Worm (Caenorhabditis elegans) whole organism, late embryonic: ENCODE results near the gene B0272.4.
A peak's percentile ranks its signal among the peaks of the same experiment; 100 is the strongest.

Source experiments
- K02D7.2 ChIP-seq: sonication (generic microtip); optimal IDR thresholded peaks from 2 replicates; lab custom pipeline; 2017; ENCODE audit warnings: mild to moderate bottlenecking, missing genetic modification characterization, missing compliant biosample characterization
- K09A11.1 ChIP-seq: sonication (generic microtip); optimal IDR thresholded peaks from 2 replicates; lab custom pipeline; 2017; ENCODE audit warnings: antibody characterized with exemption, mild to moderate bottlenecking, missing genetic modification characterization, missing compliant biosample characterization; ENCODE audit not compliant: insufficient read depth
- Y22D7AL.16 ChIP-seq: sonication (generic microtip); optimal IDR thresholded peaks from 2 replicates; lab custom pipeline; 2016; ENCODE audit warnings: missing genetic modification characterization, missing compliant biosample characterization
- ceh-14 ChIP-seq: sonication (generic microtip); optimal IDR thresholded peaks from 2 replicates; lab custom pipeline; 2016; ENCODE audit warnings: missing genotype, missing genetic modification characterization, missing compliant biosample characterization
- ceh-18 ChIP-seq: sonication (generic microtip); optimal IDR thresholded peaks from 2 replicates; lab custom pipeline; 2016; ENCODE audit warnings: missing genetic modification characterization, missing compliant biosample characterization
- ceh-19 ChIP-seq: fragments of 200-800 bp; sonication (Bioruptor generic); optimal IDR thresholded peaks from 2 replicates; lab custom pipeline; 2018; ENCODE audit warnings: mild to moderate bottlenecking, missing genetic modification characterization, missing compliant biosample characterization
- ceh-22 ChIP-seq: sonication (generic microtip); optimal IDR thresholded peaks from 2 replicates; lab custom pipeline; 2017; ENCODE audit warnings: missing biosample characterization, missing genetic modification characterization
- ceh-31 ChIP-seq: sonication (generic microtip); optimal IDR thresholded peaks from 2 replicates; lab custom pipeline; 2016; ENCODE audit warnings: missing genetic modification characterization, missing compliant biosample characterization
- ceh-34 ChIP-seq: sonication (generic microtip); optimal IDR thresholded peaks from 2 replicates; lab custom pipeline; 2016; ENCODE audit warnings: mild to moderate bottlenecking, missing genetic modification characterization, missing compliant biosample characterization
- ceh-45 ChIP-seq: fragments of 200-800 bp; sonication (Bioruptor generic); IDR thresholded peaks from 2 replicates; pipeline ENCODE4 v1.3.6; 2022; ENCODE audit warnings: missing genetic modification reagents, missing genetic modification characterization, missing compliant biosample characterization
- ceh-9 ChIP-seq: sonication (generic microtip); optimal IDR thresholded peaks from 2 replicates; lab custom pipeline; 2016; ENCODE audit warnings: mild to moderate bottlenecking, missing genetic modification characterization, inconsistent platforms, missing compliant biosample characterization
- che-1 ChIP-seq: sonication (generic microtip); optimal IDR thresholded peaks from 2 replicates; lab custom pipeline; 2016; ENCODE audit warnings: mild to moderate bottlenecking, missing genetic modification characterization, missing compliant biosample characterization
- dmd-4 ChIP-seq: sonication (generic microtip); optimal IDR thresholded peaks from 2 replicates; lab custom pipeline; 2016; ENCODE audit warnings: borderline replicate concordance, missing genetic modification characterization, missing compliant biosample characterization
- dve-1 ChIP-seq: sonication (generic microtip); optimal IDR thresholded peaks from 2 replicates; lab custom pipeline; 2017; ENCODE audit warnings: antibody characterized with exemption, mild to moderate bottlenecking, missing genetic modification characterization, missing compliant biosample characterization
- elt-2 ChIP-seq: sonication (generic microtip); optimal IDR thresholded peaks from 2 replicates; lab custom pipeline; 2016; ENCODE audit warnings: missing genetic modification reagents, missing genetic modification characterization, missing compliant biosample characterization
- ets-4 ChIP-seq: sonication (generic microtip); optimal IDR thresholded peaks from 2 replicates; lab custom pipeline; 2016; ENCODE audit warnings: missing genetic modification characterization, missing compliant biosample characterization
- eyg-1 ChIP-seq: sonication (generic microtip); optimal IDR thresholded peaks from 2 replicates; lab custom pipeline; 2016; ENCODE audit warnings: missing genotype, missing genetic modification characterization, missing compliant biosample characterization
- fkh-10 ChIP-seq: fragments of 150-350 bp; optimal IDR thresholded peaks from 2 replicates; lab custom pipeline; 2014; ENCODE audit warnings: missing biosample characterization, missing genetic modification reagents, missing genetic modification characterization
- gmeb-2 ChIP-seq: sonication (generic microtip); optimal IDR thresholded peaks from 2 replicates; lab custom pipeline; 2016; ENCODE audit warnings: missing genetic modification characterization, inconsistent platforms, missing compliant biosample characterization
- hlh-13 ChIP-seq: fragments of 200-800 bp; sonication (Bioruptor generic); optimal IDR thresholded peaks from 2 replicates; lab custom pipeline; 2018; ENCODE audit warnings: mild to moderate bottlenecking, missing genetic modification characterization, missing compliant biosample characterization
- hlh-30 ChIP-seq: sonication (generic microtip); optimal IDR thresholded peaks from 2 replicates; lab custom pipeline; 2017; ENCODE audit warnings: antibody characterized with exemption, missing genetic modification characterization, missing compliant biosample characterization; ENCODE audit not compliant: insufficient read depth
- hlh-6 ChIP-seq: sonication (generic microtip); optimal IDR thresholded peaks from 2 replicates; lab custom pipeline; 2016; ENCODE audit warnings: missing genotype, missing genetic modification characterization, missing compliant biosample characterization
- lim-6 ChIP-seq: sonication (generic microtip); optimal IDR thresholded peaks from 2 replicates; lab custom pipeline; 2016; ENCODE audit warnings: missing genetic modification characterization, missing compliant biosample characterization
- madf-2 ChIP-seq: sonication (generic microtip); optimal IDR thresholded peaks from 2 replicates; lab custom pipeline; 2017; ENCODE audit warnings: missing genetic modification characterization, missing compliant biosample characterization
- nhr-232 ChIP-seq: sonication (generic microtip); optimal IDR thresholded peaks from 2 replicates; lab custom pipeline; 2016; ENCODE audit warnings: missing genetic modification characterization, missing compliant biosample characterization
- npax-4 ChIP-seq: sonication (generic microtip); optimal IDR thresholded peaks from 2 replicates; lab custom pipeline; 2016; ENCODE audit warnings: missing genetic modification characterization, missing compliant biosample characterization
- pat-9 ChIP-seq: fragments of 200-800 bp; sonication (Bioruptor generic); optimal IDR thresholded peaks from 2 replicates; lab custom pipeline; 2018; ENCODE audit warnings: mild to moderate bottlenecking, missing genetic modification characterization, moderate library complexity, missing compliant biosample characterization
- pha-2 ChIP-seq: sonication (generic microtip); optimal IDR thresholded peaks from 2 replicates; lab custom pipeline; 2017; ENCODE audit warnings: mild to moderate bottlenecking, missing genetic modification characterization, missing compliant biosample characterization
- pqm-1 ChIP-seq: sonication (generic microtip); optimal IDR thresholded peaks from 2 replicates; lab custom pipeline; 2016; ENCODE audit warnings: missing genetic modification characterization, missing compliant biosample characterization
- pros-1 ChIP-seq: fragments of 150-350 bp; optimal IDR thresholded peaks from 2 replicates; lab custom pipeline; 2014; ENCODE audit warnings: missing biosample characterization, missing genetic modification reagents, missing genetic modification characterization
- ref-2 ChIP-seq: sonication (generic microtip); optimal IDR thresholded peaks from 2 replicates; lab custom pipeline; 2016; ENCODE audit warnings: missing genetic modification characterization, missing compliant biosample characterization
- rnt-1 ChIP-seq: sonication (generic microtip); optimal IDR thresholded peaks from 2 replicates; lab custom pipeline; 2016; ENCODE audit warnings: missing genetic modification characterization, missing compliant biosample characterization
- sdc-2 ChIP-seq: sonication (generic microtip); optimal IDR thresholded peaks from 2 replicates; lab custom pipeline; 2016; ENCODE audit warnings: missing genotype, missing genetic modification characterization, missing compliant biosample characterization
- sox-4 ChIP-seq: sonication (generic microtip); optimal IDR thresholded peaks from 2 replicates; lab custom pipeline; 2017; ENCODE audit warnings: mild to moderate bottlenecking, missing genetic modification characterization, inconsistent platforms, missing compliant biosample characterization
- syd-9 ChIP-seq: sonication (generic microtip); optimal IDR thresholded peaks from 2 replicates; lab custom pipeline; 2016; ENCODE audit warnings: mild to moderate bottlenecking, missing genetic modification characterization, moderate library complexity, missing compliant biosample characterization
- tbx-7 ChIP-seq: sonication (generic microtip); optimal IDR thresholded peaks from 2 replicates; lab custom pipeline; 2016; ENCODE audit warnings: missing genotype, missing genetic modification characterization, missing compliant biosample characterization
- unc-3 ChIP-seq, 2 experiments: fragments of 200-800 bp in 1 of 2; sonication (Bioruptor generic) in 1 of 2; sonication (generic microtip) in 1 of 2; conservative IDR thresholded peaks in 1 of 2; optimal IDR thresholded peaks in 1 of 2; 2 replicates each; pipeline versions ENCODE4 v1.3.6 to Lab custom; 2016 to 2022; ENCODE audit warnings: missing compliant biosample characterization in 2 of 2, missing genetic modification characterization in 2 of 2, missing genetic modification reagents in 1 of 2
- unc-42 ChIP-seq: sonication (generic microtip); optimal IDR thresholded peaks from 2 replicates; lab custom pipeline; 2016; ENCODE audit warnings: missing genotype, missing genetic modification characterization, missing compliant biosample characterization
- unc-55 ChIP-seq: sonication (generic microtip); optimal IDR thresholded peaks from 2 replicates; lab custom pipeline; 2017; ENCODE audit warnings: missing biosample characterization, missing genetic modification reagents, missing genetic modification characterization

B0272.4 gene

ce11 chrX:9428059-9428458 lies at the start of gene B0272.4:
TSS of gene B0272.4 (plus strand) at chrX:9428431.
- TF ChIP-seq unc-55 (GFP tag; lab: Kevin White, UChicago): no peak
- no peak for TF ChIP-seq sdc-2 (tag; lab: Kevin White, UChicago)
- TF ChIP-seq hlh-13 (GFP tag; lab: Kevin White, UChicago): no peak
- TF ChIP-seq elt-2 (tag; lab: Kevin White, UChicago): peak; percentile 67
- TF ChIP-seq ceh-34 (tag; lab: Kevin White, UChicago): no peak
- TF ChIP-seq ref-2 (tag; lab: Kevin White, UChicago): no peak
- TF ChIP-seq tbx-7 (tag; lab: Kevin White, UChicago): no peak
- TF ChIP-seq, all 69 proteins: peak for 1

DNA sequence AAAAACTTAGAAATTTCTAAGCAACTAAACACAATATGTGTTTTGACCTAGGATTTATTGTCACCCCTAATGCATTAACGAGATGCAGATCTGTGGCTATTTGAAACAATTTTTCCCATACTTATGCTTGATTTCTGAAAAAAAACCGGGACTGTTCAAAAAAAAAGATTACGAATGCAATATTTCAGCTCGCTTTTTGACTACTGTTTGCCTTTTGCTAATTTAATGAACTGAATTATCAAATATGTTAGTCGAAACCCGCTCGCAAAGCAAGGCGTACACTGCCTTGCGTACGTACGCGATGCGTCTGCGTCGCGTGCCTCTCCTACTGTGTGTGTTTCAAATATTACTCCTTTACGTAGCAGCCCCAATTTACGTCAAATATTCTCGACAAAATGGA lies 41.2 kb upstream of the B0272.4 start, which contains the start of gene C23F12.4:
TSS of gene C23F12.4 (plus strand) at position 301 of the 400 bp plus-strand sequence.
- TF ChIP-seq lim-6 (tag; lab: Kevin White, UChicago): no peak

- no peak for TF ChIP-seq dve-1 (tag; lab: Kevin White, UChicago)
- no peak for TF ChIP-seq Y22D7AL.16 (tag; lab: Kevin White, UChicago)
Measured at ce11 chrX:9388686-9389085, 39.5 kb upstream of the B0272.4 start.

ce11 chrX:9391345-9391744 lies 36.9 kb upstream of the B0272.4 start, which contains the start of gene C23F12.3:
TSS of gene C23F12.3 (plus strand) at chrX:9391645.
- no peak for TF ChIP-seq pat-9
- TF ChIP-seq hlh-30 (tag; lab: Kevin White, UChicago): no peak

DNA sequence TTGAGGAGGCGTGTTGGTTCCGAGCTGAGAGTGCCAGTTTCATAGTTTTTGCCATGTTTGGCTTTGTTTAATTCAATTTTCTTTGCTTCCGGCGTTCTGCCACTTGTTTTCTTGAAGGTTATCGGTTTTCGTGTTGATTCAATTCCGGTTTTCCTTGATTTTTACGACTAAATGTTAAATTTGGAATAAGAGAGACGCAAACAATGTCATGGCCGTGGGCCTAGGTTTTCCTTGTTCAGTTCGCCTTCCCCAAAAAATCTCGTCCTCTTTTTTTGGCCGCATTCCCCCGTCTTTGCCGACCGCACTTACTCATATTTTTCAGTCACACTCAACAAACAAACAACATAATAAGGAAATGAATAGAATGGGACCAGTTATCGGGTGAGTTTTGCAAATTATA lies 34.5 kb upstream of the B0272.4 start, which contains the start of gene C23F12.9:
TSS of gene C23F12.9 (plus strand) at position 301 of the 400 bp plus-strand sequence.
- TF ChIP-seq K09A11.1 (tag; lab: Kevin White, UChicago) (no peak), pqm-1 (tag; lab: Kevin White, UChicago) (no peak), ceh-22 (no peak), fkh-10 (GFP tag; lab: Kevin White, UChicago) (no peak), ceh-9 (tag; lab: Kevin White, UChicago) (no peak), syd-9 (tag; lab: Kevin White, UChicago) (no peak)
- TF ChIP-seq, all 69 proteins: peak for 0

ce11 chrX:9397401-9397800 lies 30.8 kb upstream of the B0272.4 start, which contains the start of gene fln-2:
TSS of gene fln-2 (plus strand) at chrX:9397701.
- TF ChIP-seq hlh-6 (tag; lab: Kevin White, UChicago) (no peak), ceh-18 (tag; lab: Kevin White, UChicago) (no peak), unc-42 (tag; lab: Kevin White, UChicago) (no peak), nhr-232 (tag; lab: Kevin White, UChicago) (no peak), ceh-19 (GFP tag; lab: Kevin White, UChicago) (no peak), ceh-34 (tag; lab: Kevin White, UChicago) (no peak), sox-4 (tag; lab: Kevin White, UChicago) (no peak), K09A11.1 (tag; lab: Kevin White, UChicago) (no peak), npax-4 (no peak), ceh-45 (GFP tag; lab: Robert Waterston, UW) (no peak), tbx-7 (tag; lab: Kevin White, UChicago) (no peak)
- TF ChIP-seq, all 69 proteins: peak for 0

ce11 chrX:9401963-9402362 lies 26.3 kb upstream of the B0272.4 start:
- TF ChIP-seq gmeb-2 (tag; lab: Kevin White, UChicago): no peak
- no peak for TF ChIP-seq pha-2 (tag; lab: Kevin White, UChicago)
- TF ChIP-seq pros-1 (tag; lab: Kevin White, UChicago): no peak
- no peak for TF ChIP-seq ets-4
- no peak for TF ChIP-seq ceh-45 (GFP tag; lab: Robert Waterston, UW)
- TF ChIP-seq dmd-4 (tag; lab: Kevin White, UChicago): no peak
- no peak for TF ChIP-seq pqm-1 (tag; lab: Kevin White, UChicago)
- TF ChIP-seq unc-3 (GFP tag; conservative IDR thresholded peaks at IDR 0.05; lab: Robert Waterston, UW): no peak
- no peak for TF ChIP-seq unc-3 (tag; optimal IDR thresholded peaks at IDR 0.05; lab: Kevin White, UChicago)
- peak; percentile 16 for TF ChIP-seq ceh-31
- no peak for TF ChIP-seq madf-2
- peak; percentile 21 for TF ChIP-seq ref-2 (tag; lab: Kevin White, UChicago)
- TF ChIP-seq che-1 (tag; lab: Kevin White, UChicago): no peak
- peak; percentile 11 for TF ChIP-seq hlh-30 (tag; lab: Kevin White, UChicago)
- TF ChIP-seq eyg-1 (tag; lab: Kevin White, UChicago): no peak
- no peak for TF ChIP-seq ceh-14 (tag; lab: Kevin White, UChicago)
- no peak for TF ChIP-seq K02D7.2
- no peak for TF ChIP-seq rnt-1 (tag; lab: Kevin White, UChicago)
